Worm (Caenorhabditis elegans) whole organism, L1 larva: ENCODE data around the gene eak-3.

ENCODE experiments used
- C04F5.9 ChIP-seq: sonication (generic microtip); optimal IDR thresholded peaks from 2 replicates; lab custom pipeline; 2016; ENCODE audit warnings: missing genetic modification characterization, missing compliant biosample characterization
- C34B4.2 ChIP-seq: sonication (generic microtip); optimal IDR thresholded peaks from 2 replicates; lab custom pipeline; 2017; ENCODE audit warnings: mild to moderate bottlenecking, missing genetic modification characterization, missing compliant biosample characterization
- F16B12.6 ChIP-seq: fragments of 150-350 bp; optimal IDR thresholded peaks from 2 replicates; lab custom pipeline; 2014; ENCODE audit warnings: missing biosample characterization, missing genetic modification characterization
- Y116A8C.19 ChIP-seq: sonication (generic microtip); optimal IDR thresholded peaks from 2 replicates; lab custom pipeline; 2016; ENCODE audit warnings: missing compliant biosample characterization, missing genetic modification characterization, borderline replicate concordance
- aha-1 ChIP-seq: fragments of 150-350 bp; optimal IDR thresholded peaks from 2 replicates; lab custom pipeline; 2014; ENCODE audit warnings: missing biosample characterization, missing genetic modification characterization
- aly-2 ChIP-seq: fragments of 150-350 bp; optimal IDR thresholded peaks from 2 replicates; lab custom pipeline; 2014; ENCODE audit warnings: missing biosample characterization, missing genetic modification characterization
- ama-1 ChIP-seq: fragments of 150-350 bp; optimal IDR thresholded peaks from 2 replicates; lab custom pipeline; 2014
- ceh-82 ChIP-seq, 3 experiments: fragments of 150-350 bp in 1 of 3; sonication (generic microtip) in 2 of 3; optimal IDR thresholded peaks; 2 replicates each; lab custom pipeline; 2014 to 2017; ENCODE audit warnings: missing biosample characterization in 3 of 3, missing genetic modification characterization in 3 of 3
- ceh-88 ChIP-seq: fragments of 200-800 bp; sonication (Bioruptor generic); IDR thresholded peaks from 2 replicates; pipeline ENCODE4 v1.3.6; 2022; ENCODE audit warnings: missing genetic modification characterization, missing compliant biosample characterization
- ceh-90 ChIP-seq: sonication (generic microtip); optimal IDR thresholded peaks from 2 replicates; lab custom pipeline; 2016; ENCODE audit warnings: missing genetic modification characterization, missing compliant biosample characterization
- ces-1 ChIP-seq: fragments of 150-350 bp; optimal IDR thresholded peaks from 2 replicates; lab custom pipeline; 2014; ENCODE audit warnings: missing biosample characterization, missing genetic modification reagents, missing genetic modification characterization
- efl-1 ChIP-seq, 4 experiments: fragments of 150-350 bp; optimal IDR thresholded peaks in 3 of 4; peaks in 1 of 4; 1 replicate in 1 of 4; 2 replicates in 3 of 4; lab custom pipeline; 2014; ENCODE audit warnings: missing biosample characterization in 2 of 4, missing genetic modification characterization in 2 of 4, missing genetic modification reagents in 2 of 4
- fos-1 ChIP-seq: fragments of 150-350 bp; optimal IDR thresholded peaks from 2 replicates; lab custom pipeline; 2014; ENCODE audit warnings: missing biosample characterization, missing genetic modification characterization
- grh-1 ChIP-seq: fragments of 200-800 bp; sonication (Bioruptor generic); IDR thresholded peaks from 2 replicates; pipeline ENCODE4 v1.3.6; 2022; ENCODE audit warnings: missing genetic modification reagents, missing genetic modification characterization, missing compliant biosample characterization
- hlh-17 ChIP-seq: fragments of 200-800 bp; sonication (Bioruptor generic); optimal IDR thresholded peaks from 2 replicates; lab custom pipeline; 2018; ENCODE audit warnings: missing genetic modification characterization, mild to moderate bottlenecking, missing compliant biosample characterization, moderate library complexity, borderline replicate concordance
- hlh-4 ChIP-seq: sonication (generic microtip); optimal IDR thresholded peaks from 2 replicates; lab custom pipeline; 2016; ENCODE audit warnings: mild to moderate bottlenecking, missing genetic modification characterization, missing compliant biosample characterization
- hpl-2 ChIP-seq: fragments of 150-350 bp; optimal IDR thresholded peaks from 2 replicates; lab custom pipeline; 2014; ENCODE audit warnings: missing biosample characterization, missing genetic modification reagents, missing genetic modification characterization
- jun-1 ChIP-seq: fragments of 150-350 bp; optimal IDR thresholded peaks from 2 replicates; lab custom pipeline; 2014; ENCODE audit warnings: missing biosample characterization, missing genetic modification reagents, missing genetic modification characterization
- lin-14 ChIP-seq: fragments of 200-800 bp; sonication (Bioruptor generic); optimal IDR thresholded peaks from 2 replicates; lab custom pipeline; 2018; ENCODE audit warnings: mild to moderate bottlenecking, missing genetic modification characterization, moderate library complexity, missing compliant biosample characterization
- lin-15B ChIP-seq: fragments of 150-350 bp; sonication (generic microtip); optimal IDR thresholded peaks from 3 replicates; lab custom pipeline; 2014; ENCODE audit warnings: missing biosample characterization, missing genetic modification characterization
- lin-35 ChIP-seq, 2 experiments: fragments of 150-350 bp; optimal IDR thresholded peaks; 2 replicates each; lab custom pipeline; 2014; ENCODE audit warnings: missing biosample characterization in 2 of 2, missing genetic modification characterization in 2 of 2, missing genetic modification reagents in 2 of 2
- lir-3 ChIP-seq: sonication (generic microtip); optimal IDR thresholded peaks from 2 replicates; lab custom pipeline; 2016; ENCODE audit warnings: mild to moderate bottlenecking, missing genetic modification characterization, moderate library complexity, missing compliant biosample characterization; ENCODE audit not compliant: poor library complexity
- mdl-1 ChIP-seq, 2 experiments: fragments of 150-350 bp; optimal IDR thresholded peaks; 2 replicates each; lab custom pipeline; 2014 to 2017; ENCODE audit warnings: missing biosample characterization in 2 of 2, missing genetic modification characterization in 2 of 2, inconsistent platforms in 1 of 2
- mep-1 ChIP-seq: fragments of 150-350 bp; optimal IDR thresholded peaks from 2 replicates; lab custom pipeline; 2014; ENCODE audit warnings: missing biosample characterization, missing genetic modification characterization
- nhr-11 ChIP-seq: fragments of 150-350 bp; optimal IDR thresholded peaks from 2 replicates; lab custom pipeline; 2014; ENCODE audit warnings: missing biosample characterization, missing genetic modification characterization
- nhr-12 ChIP-seq: sonication (generic microtip); optimal IDR thresholded peaks from 2 replicates; lab custom pipeline; 2017; ENCODE audit warnings: missing biosample characterization, missing genetic modification characterization
- nhr-237 ChIP-seq: fragments of 150-350 bp; optimal IDR thresholded peaks from 2 replicates; lab custom pipeline; 2014; ENCODE audit warnings: missing biosample characterization, missing genetic modification characterization
- nhr-28 ChIP-seq: fragments of 150-350 bp; optimal IDR thresholded peaks from 2 replicates; lab custom pipeline; 2014; ENCODE audit warnings: missing biosample characterization, missing genetic modification characterization
- nhr-90 ChIP-seq: sonication (generic microtip); optimal IDR thresholded peaks from 2 replicates; lab custom pipeline; 2016; ENCODE audit warnings: mild to moderate bottlenecking, missing genetic modification characterization, missing compliant biosample characterization; ENCODE audit not compliant: poor library complexity
- pag-3 ChIP-seq: sonication (generic microtip); optimal IDR thresholded peaks from 2 replicates; lab custom pipeline; 2017; ENCODE audit warnings: missing genetic modification characterization, mild to moderate bottlenecking, missing compliant biosample characterization, antibody characterized with exemption, borderline replicate concordance; ENCODE audit not compliant: insufficient read depth
- rnt-1 ChIP-seq: sonication (generic microtip); optimal IDR thresholded peaks from 2 replicates; lab custom pipeline; 2016; ENCODE audit warnings: mild to moderate bottlenecking, missing genetic modification characterization, moderate library complexity, missing compliant biosample characterization
- skn-1 ChIP-seq: fragments of 150-350 bp; optimal IDR thresholded peaks from 2 replicates; lab custom pipeline; 2014; ENCODE audit warnings: missing biosample characterization, missing genetic modification characterization
- snpc-4 ChIP-seq: fragments of 150-350 bp; optimal IDR thresholded peaks from 2 replicates; lab custom pipeline; 2014; ENCODE audit warnings: missing biosample characterization, missing genetic modification characterization
- sup-37 ChIP-seq: fragments of 200-800 bp; sonication (Bioruptor generic); optimal IDR thresholded peaks from 2 replicates; lab custom pipeline; 2018; ENCODE audit warnings: mild to moderate bottlenecking, missing genetic modification characterization, missing compliant biosample characterization
- tbx-2 ChIP-seq: sonication (generic microtip); optimal IDR thresholded peaks from 2 replicates; lab custom pipeline; 2016; ENCODE audit warnings: missing genetic modification characterization, missing compliant biosample characterization
- tlp-1 ChIP-seq: fragments of 150-350 bp; optimal IDR thresholded peaks from 2 replicates; lab custom pipeline; 2014; ENCODE audit warnings: missing biosample characterization, missing genetic modification characterization
- unc-30 ChIP-seq: sonication (generic microtip); optimal IDR thresholded peaks from 2 replicates; lab custom pipeline; 2017; ENCODE audit warnings: missing biosample characterization, missing genetic modification characterization
- unc-98 ChIP-seq: fragments of 200-800 bp; sonication (Bioruptor generic); IDR thresholded peaks from 2 replicates; pipeline ENCODE4 v1.3.6; 2022; ENCODE audit warnings: missing genetic modification characterization, missing compliant biosample characterization
- ztf-11 ChIP-seq, 2 experiments: sonication (generic microtip); optimal IDR thresholded peaks; 2 replicates each; lab custom pipeline; 2016 to 2017; ENCODE audit warnings: missing genetic modification characterization in 2 of 2, missing biosample characterization in 1 of 2, missing compliant biosample characterization in 1 of 2

Gene eak-3

DNA sequence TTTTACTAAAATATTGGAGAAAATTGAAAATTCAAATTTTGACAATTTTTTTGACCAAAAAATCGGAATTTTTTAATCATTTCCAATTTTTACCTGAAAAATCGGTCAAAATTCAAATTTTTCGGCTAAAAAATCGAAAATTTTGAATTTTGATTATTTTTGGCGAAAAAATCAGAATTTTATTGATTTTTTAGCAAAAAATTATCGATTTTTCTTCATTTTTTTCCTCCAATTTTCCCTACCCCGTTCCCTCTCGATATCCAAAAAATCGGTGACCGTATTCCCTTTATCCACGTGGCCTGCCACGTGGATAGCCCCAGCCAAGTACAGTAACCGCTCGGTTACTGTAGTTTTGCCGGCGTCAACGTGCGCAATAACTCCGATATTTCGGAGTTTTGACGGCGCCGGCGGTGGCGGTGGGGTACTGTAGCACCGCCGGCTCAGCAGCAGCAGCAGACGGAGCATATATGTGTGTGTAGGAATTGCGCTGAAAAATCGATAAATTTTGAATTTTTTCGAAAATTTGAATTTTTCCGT, 17.0 kb upstream of the eak-3 start, which contains the start of gene Y119D3B.14:
Gene Y119D3B.14 (minus strand): TSS at position 487 of the 537 bp plus-strand sequence.
- TF ChIP-seq nhr-237, result no peak
- TF ChIP-seq ceh-88 (GFP tag; lab: Robert Waterston, UW), result no peak
- no peak for TF ChIP-seq ama-1 (lab: Kevin White, UChicago)
- no peak for TF ChIP-seq Y116A8C.19 (tag; lab: Kevin White, UChicago)
- no peak for TF ChIP-seq nhr-12
- no peak for TF ChIP-seq unc-98
- TF ChIP-seq fos-1 (tag; lab: Kevin White, UChicago), result no peak
- no peak for TF ChIP-seq ceh-90 (tag; lab: Kevin White, UChicago)
- no peak for TF ChIP-seq grh-1
- TF ChIP-seq lin-14 (GFP tag; lab: Kevin White, UChicago), result no peak
- TF ChIP-seq sup-37 (GFP tag; lab: Kevin White, UChicago), result no peak
- no peak for TF ChIP-seq skn-1 (tag; lab: Kevin White, UChicago)
- TF ChIP-seq mdl-1 (tag; optimal IDR thresholded peaks at IDR 0.05; lab: Kevin White, UChicago), result no peak
- TF ChIP-seq nhr-90 (tag; lab: Kevin White, UChicago), result no peak
- TF ChIP-seq tlp-1 (tag; lab: Kevin White, UChicago), result no peak
- TF ChIP-seq C34B4.2 (tag; lab: Kevin White, UChicago), result no peak
- no peak for TF ChIP-seq rnt-1 (tag; lab: Kevin White, UChicago)
- TF ChIP-seq aha-1 (tag; lab: Kevin White, UChicago), result no peak

DNA sequence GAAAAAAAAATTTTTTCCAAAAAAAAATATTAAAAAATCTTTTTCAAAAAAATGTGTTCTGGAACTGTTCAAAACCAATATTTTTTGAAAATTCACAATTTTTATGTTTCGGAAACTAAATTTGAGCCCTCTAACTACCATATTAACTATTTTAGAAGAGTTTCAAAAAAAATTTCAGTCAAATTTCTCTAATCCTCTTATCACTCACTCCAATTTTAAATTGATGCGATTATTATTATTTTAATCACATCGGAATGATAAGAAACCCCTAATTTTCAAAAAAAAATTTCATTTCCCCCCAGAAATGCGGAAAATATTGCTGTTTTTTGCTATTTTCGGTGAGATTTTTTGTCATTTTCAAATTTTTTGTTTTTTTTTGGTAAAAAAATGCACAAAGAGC, 5.4 kb upstream of the eak-3 start, which contains the start of gene nspg-8:
Gene nspg-8 (plus strand): TSS at position 301 of the 400 bp plus-strand sequence.
- TF ChIP-seq unc-30 (tag; lab: Kevin White, UChicago) (no peak), aly-2 (no peak), mep-1 (tag; lab: Kevin White, UChicago) (no peak), lin-14 (GFP tag; lab: Kevin White, UChicago) (no peak), hlh-17 (no peak), ztf-11 (tag; optimal IDR thresholded peaks at IDR 0.05; lab: Kevin White, UChicago) (no peak), rnt-1 (tag; lab: Kevin White, UChicago) (no peak), ces-1 (GFP tag; lab: Kevin White, UChicago) (no peak)

DNA sequence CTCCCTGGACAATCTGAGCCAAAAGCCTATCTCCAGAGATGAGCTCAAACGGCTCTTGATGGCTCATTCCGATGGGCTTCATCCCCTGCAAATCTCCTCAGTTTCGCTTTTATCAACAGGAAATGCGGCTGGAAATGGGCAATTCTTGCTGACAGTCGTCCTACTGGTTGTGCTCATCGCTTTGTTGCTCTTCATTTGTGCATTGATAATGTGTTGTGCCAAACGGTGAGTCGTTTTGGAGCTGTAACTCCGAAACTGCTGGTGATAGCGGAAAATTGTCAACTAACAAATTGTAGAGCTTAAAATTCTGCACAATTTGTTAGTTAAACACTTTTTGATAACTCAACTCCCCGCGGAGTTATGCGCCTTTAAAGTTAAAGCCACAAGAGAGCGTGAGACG, 2.6 kb upstream of the eak-3 start:
- TF ChIP-seq C04F5.9 (tag; lab: Kevin White, UChicago), result no peak
- no peak for TF ChIP-seq nhr-28 (tag; lab: Kevin White, UChicago)
- TF ChIP-seq lir-3 (tag; lab: Kevin White, UChicago), result no peak
- no peak for TF ChIP-seq tbx-2
- no peak for TF ChIP-seq snpc-4 (tag; lab: Kevin White, UChicago)
- TF ChIP-seq F16B12.6 (tag; lab: Kevin White, UChicago), result no peak
- no peak for TF ChIP-seq ceh-88 (GFP tag; lab: Robert Waterston, UW)
- no peak for TF ChIP-seq unc-98
- no peak for TF ChIP-seq ceh-82 (tag; optimal IDR thresholded peaks at IDR 0.05; lab: Kevin White, UChicago)
- TF ChIP-seq jun-1 (tag; lab: Kevin White, UChicago), result no peak
- TF ChIP-seq mep-1 (tag; lab: Kevin White, UChicago), result no peak
- TF ChIP-seq pag-3 (tag; lab: Kevin White, UChicago), result no peak
- TF ChIP-seq hpl-2 (GFP tag; lab: Kevin White, UChicago), result no peak
- TF ChIP-seq lin-35 (GFP tag; optimal IDR thresholded peaks at IDR 0.05; lab: Kevin White, UChicago), result no peak
- no peak for TF ChIP-seq aly-2
- no peak for TF ChIP-seq nhr-11 (tag; lab: Kevin White, UChicago)
- no peak for TF ChIP-seq efl-1 (optimal IDR thresholded peaks at IDR 0.05; lab: Kevin White, UChicago)
- no peak for TF ChIP-seq efl-1 (GFP tag; optimal IDR thresholded peaks at IDR 0.05 in 1 of 2; lab: Kevin White, UChicago)
- TF ChIP-seq lin-15B, result no peak
- TF ChIP-seq hlh-4 (tag; lab: Kevin White, UChicago), result no peak
